Fruit fly (Drosophila melanogaster) whole organism, embryonic: Measurements from ENCODE around the gene Edg78E.

ENCODE experiments used
- CG1792 ChIP-seq: fragments of 200-800 bp; sonication (Bioruptor generic); optimal IDR thresholded peaks from 2 replicates; lab custom pipeline; 2016; ENCODE audit warnings: missing biosample characterization, missing genetic modification characterization
- Doc3 ChIP-seq: fragments of 200-800 bp; sonication (Bioruptor generic); IDR thresholded peaks from 3 replicates; pipeline ENCODE4 v1.3.6; 2022; ENCODE audit warnings: missing biosample characterization, missing genetic modification characterization; ENCODE audit not compliant: partially characterized antibody
- ab ChIP-seq: fragments of 200-800 bp; sonication (Bioruptor generic); optimal IDR thresholded peaks from 2 replicates; lab custom pipeline; 2016; ENCODE audit warnings: missing biosample characterization, missing genetic modification characterization
- corto ChIP-seq: fragments of 200-800 bp; sonication (Bioruptor generic); optimal IDR thresholded peaks from 2 replicates; lab custom pipeline; 2016; ENCODE audit warnings: missing biosample characterization, mild to moderate bottlenecking, missing genetic modification characterization, moderate library complexity
- psq ChIP-seq: fragments of 200-800 bp; sonication (Bioruptor generic); optimal IDR thresholded peaks from 2 replicates; lab custom pipeline; 2017; ENCODE audit warnings: missing biosample characterization, missing genetic modification characterization
- rib ChIP-seq: fragments of 200-800 bp; sonication (Bioruptor generic); IDR thresholded peaks from 2 replicates; pipeline ENCODE4 v1.3.6; 2022; ENCODE audit warnings: missing biosample characterization, missing genetic modification characterization

dm6 chr3L:21259257-21259656, 38.3 kb downstream of the Edg78E start:
- TF ChIP-seq CG1792 (GFP tag; lab: Kevin White, UChicago) (no peak), Doc3 (GFP tag; lab: Robert Waterston, UW) (no peak), rib (GFP tag; lab: Robert Waterston, UW) (no peak), psq (GFP tag; lab: Kevin White, UChicago) (no peak), ab (no peak), corto (GFP tag; lab: Kevin White, UChicago) (no peak)
